Fruit fly (Drosophila melanogaster): ENCODE data around the gene CG31122.

The CG31122 gene

DNA sequence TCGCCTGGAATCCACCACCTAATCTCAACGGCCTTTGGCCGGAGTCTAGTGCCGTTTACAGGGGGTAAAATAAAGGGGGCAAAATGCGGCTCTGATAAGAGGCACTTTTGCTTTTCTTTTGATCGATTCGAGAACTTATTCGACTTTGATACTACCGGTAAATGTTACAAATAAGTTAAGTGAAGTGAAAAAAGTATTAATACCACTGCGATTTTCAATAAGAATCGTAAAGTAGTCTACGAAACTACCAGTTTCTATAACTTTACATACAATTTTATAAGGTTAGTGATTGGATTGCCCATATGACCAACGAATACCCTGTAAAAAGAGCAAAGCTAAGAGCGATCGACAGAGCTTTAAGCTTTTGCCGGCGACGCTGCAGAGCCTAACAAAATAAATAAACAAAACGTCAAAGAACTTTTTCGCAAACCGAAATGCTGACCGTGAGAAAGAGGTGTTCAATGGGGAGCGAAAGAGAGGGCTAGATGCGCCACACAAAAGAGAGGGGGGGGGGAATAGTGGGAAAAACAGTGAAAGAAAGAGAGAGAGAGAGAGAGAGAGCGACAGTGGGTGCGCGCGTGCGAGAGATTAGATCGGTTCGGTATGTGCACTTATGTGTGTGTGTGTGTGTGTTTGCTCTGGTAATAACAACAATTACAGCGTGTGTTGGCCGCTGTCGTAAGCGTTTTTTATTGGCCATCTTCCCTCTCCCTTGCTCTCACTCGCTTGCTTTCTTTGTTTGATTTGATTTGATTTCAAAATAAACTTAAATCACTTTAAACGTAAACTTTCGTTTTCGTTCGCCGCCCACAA lies 24.1 kb upstream of the CG31122 start:
- TF ChIP-seq Eip78C (GFP tag) (peak; percentile 93), CG6808 (GFP tag; optimal IDR thresholded peaks at IDR 0.05) (peak; percentile 58), CG3032 (tag; optimal IDR thresholded peaks at IDR 0.05) (no peak), CG10631 (GFP tag; optimal IDR thresholded peaks at IDR 0.05) (peak; percentile 67), fkh (GFP tag; optimal IDR thresholded peaks at IDR 0.05) (peak; percentile 91), CG6163 (GFP tag; IDR thresholded peaks at IDR 0.05) (peak; percentile 84), achi (GFP tag; optimal IDR thresholded peaks at IDR 0.05) (peak; percentile 72), OdsH (GFP tag; optimal IDR thresholded peaks at IDR 0.05) (peak; percentile 74), spab (GFP tag; optimal IDR thresholded peaks at IDR 0.05) (peak; percentile 63), Sox14 (GFP tag; optimal IDR thresholded peaks at IDR 0.05) (peak; percentile 59), svp (GFP tag) (peak; percentile 94), Hr39 (GFP tag; optimal IDR thresholded peaks at IDR 0.05) (peak; percentile 81), acj6 (GFP tag; optimal IDR thresholded peaks at IDR 0.05) (peak; percentile 76), salr (GFP tag; optimal IDR thresholded peaks at IDR 0.05) (peak; percentile 43 to 64), CG16779 (tag; optimal IDR thresholded peaks at IDR 0.05) (peak; percentile 34), CG11294 (GFP tag; IDR thresholded peaks at IDR 0.05) (peak; percentile 65), CG11902 (GFP tag; optimal IDR thresholded peaks at IDR 0.05) (peak; percentile 57), Blimp-1 (GFP tag; optimal IDR thresholded peaks at IDR 0.05) (no peak), CG11762 (GFP tag; optimal IDR thresholded peaks at IDR 0.05; ENCODE audit: insufficient read depth) (peak; percentile 64), CG9139 (GFP tag; optimal IDR thresholded peaks at IDR 0.05) (peak; percentile 48), CG8632 (GFP tag; optimal IDR thresholded peaks at IDR 0.05) (peak; percentile 64), CG34406 (GFP tag; optimal IDR thresholded peaks at IDR 0.05) (peak; percentile 64), dac (GFP tag; optimal IDR thresholded peaks at IDR 0.05) (peak; percentile 19), CG31627 (GFP tag; optimal IDR thresholded peaks at IDR 0.05) (peak; percentile 73), lz (GFP tag; optimal IDR thresholded peaks at IDR 0.05) (peak; percentile 77), topi (GFP tag; optimal IDR thresholded peaks at IDR 0.05) (peak; percentile 83), Ets96B (tag; optimal IDR thresholded peaks at IDR 0.05) (peak; percentile 76), CG10669 (GFP tag; optimal IDR thresholded peaks at IDR 0.05) (peak; percentile 75), esn (GFP tag; optimal IDR thresholded peaks at IDR 0.05) (peak; percentile 73), CG6792 (GFP tag; optimal IDR thresholded peaks at IDR 0.05) (peak; percentile 63), Ets21C (GFP tag; optimal IDR thresholded peaks at IDR 0.05) (peak; percentile 55), Gug (GFP tag; IDR thresholded peaks at IDR 0.05) (peak; percentile 67), CG6854 (GFP tag; optimal IDR thresholded peaks at IDR 0.05) (no peak), dsx (GFP tag; optimal IDR thresholded peaks at IDR 0.05; ENCODE audit: poor library complexity, severe bottlenecking) (peak; percentile 24), net (GFP tag; optimal IDR thresholded peaks at IDR 0.05) (peak; percentile 83), ss (GFP tag; optimal IDR thresholded peaks at IDR 0.05) (no peak), CG7368 (GFP tag; optimal IDR thresholded peaks at IDR 0.05) (peak; percentile 76), CG8119 (GFP tag; IDR thresholded peaks at IDR 0.05) (peak; percentile 77), CG3919 (GFP tag; optimal IDR thresholded peaks at IDR 0.05) (peak; percentile 76), Eip75B (GFP tag; optimal IDR thresholded peaks at IDR 0.05) (peak; percentile 63), CG15336 (GFP tag; IDR thresholded peaks at IDR 0.05) (peak; percentile 81), CG1621 (tag; optimal IDR thresholded peaks at IDR 0.05) (no peak), cyc (GFP tag; optimal IDR thresholded peaks at IDR 0.05) (peak; percentile 83), Sox102F (GFP tag; optimal IDR thresholded peaks at IDR 0.05) (peak; percentile 67), Hr38 (GFP tag; optimal IDR thresholded peaks at IDR 0.05) (no peak), Eip93F (GFP tag; optimal IDR thresholded peaks at IDR 0.05) (no peak), Hr4 (GFP tag; optimal IDR thresholded peaks at IDR 0.05) (peak; percentile 83), eg (GFP tag; IDR thresholded peaks at IDR 0.05) (peak; percentile 78), CG6276 (GFP tag; optimal IDR thresholded peaks at IDR 0.05) (peak; percentile 78), CG4318 (GFP tag; optimal IDR thresholded peaks at IDR 0.05) (peak; percentile 57)

All from whole organism, prepupa.